Fruit fly (Drosophila melanogaster) whole organism, embryonic: ENCODE results near the gene CG13047.

Experiments used
- Awh ChIP-seq: fragments of 200-800 bp; sonication (Bioruptor generic); IDR thresholded peaks from 2 replicates; pipeline ENCODE4, ENCODE4 v1.3.6; 2022; ENCODE audit warnings: missing biosample characterization, missing genetic modification characterization
- B-H1 ChIP-seq: fragments of 200-800 bp; sonication (Bioruptor generic); IDR thresholded peaks from 3 replicates; pipeline ENCODE4 v1.3.6; 2022; ENCODE audit warnings: missing biosample characterization, missing genetic modification characterization
- B-H2 ChIP-seq: fragments of 200-800 bp; sonication (Bioruptor generic); optimal IDR thresholded peaks from 2 replicates; lab custom pipeline; 2018; ENCODE audit warnings: missing biosample characterization, mild to moderate bottlenecking, missing genetic modification characterization
- Bgb ChIP-seq: fragments of 200-800 bp; sonication (Bioruptor generic); IDR thresholded peaks from 2 replicates; pipeline ENCODE4 v1.3.6; 2022; ENCODE audit warnings: missing biosample characterization, missing genetic modification characterization; ENCODE audit not compliant: partially characterized antibody
- CG10565 ChIP-seq: fragments of 200-800 bp; sonication (Bioruptor generic); optimal IDR thresholded peaks from 3 replicates; lab custom pipeline; 2016; ENCODE audit warnings: missing biosample characterization, mild to moderate bottlenecking, missing genetic modification characterization
- CG10959 ChIP-seq: fragments of 200-800 bp; sonication (Bioruptor generic); IDR thresholded peaks from 2 replicates; pipeline ENCODE4 v1.3.6; 2022; ENCODE audit warnings: missing biosample characterization, missing genetic modification characterization
- CG11247 ChIP-seq: fragments of 200-800 bp; sonication (Bioruptor generic); IDR thresholded peaks from 2 replicates; pipeline ENCODE4 v1.3.6; 2022; ENCODE audit warnings: missing biosample characterization, missing genetic modification characterization
- CG15514 ChIP-seq: fragments of 200-800 bp; sonication (Bioruptor generic); optimal IDR thresholded peaks from 3 replicates; lab custom pipeline; 2017; ENCODE audit warnings: missing biosample characterization, missing genetic modification characterization, mild to moderate bottlenecking, moderate library complexity, missing genetic modification reagents
- CG1602 ChIP-seq: fragments of 200-800 bp; sonication (Bioruptor generic); optimal IDR thresholded peaks from 3 replicates; lab custom pipeline; 2016; ENCODE audit warnings: missing biosample characterization, missing genetic modification characterization
- CG18476 ChIP-seq: fragments of 200-800 bp; sonication (Bioruptor generic); optimal IDR thresholded peaks from 2 replicates; lab custom pipeline; 2016; ENCODE audit warnings: missing biosample characterization, mild to moderate bottlenecking, missing genetic modification characterization
- CG2889 ChIP-seq: fragments of 200-800 bp; sonication (Bioruptor generic); IDR thresholded peaks from 3 replicates; pipeline ENCODE4 v1.3.6; 2022; ENCODE audit warnings: missing biosample characterization, missing genetic modification characterization
- CG32772 ChIP-seq: fragments of 200-800 bp; sonication (Bioruptor generic); IDR thresholded peaks from 2 replicates; pipeline ENCODE4 v1.3.6; 2022; ENCODE audit warnings: missing biosample characterization, missing genetic modification characterization
- CG3281 ChIP-seq: fragments of 200-800 bp; sonication (Bioruptor generic); optimal IDR thresholded peaks from 3 replicates; lab custom pipeline; 2017; ENCODE audit warnings: missing biosample characterization, mild to moderate bottlenecking, missing genetic modification characterization
- CG33213 ChIP-seq: fragments of 200-800 bp; sonication (Bioruptor generic); optimal IDR thresholded peaks from 3 replicates; lab custom pipeline; 2016; ENCODE audit warnings: missing biosample characterization, missing genetic modification characterization
- CG33557 ChIP-seq: fragments of 200-800 bp; sonication (Bioruptor generic); optimal IDR thresholded peaks from 2 replicates; lab custom pipeline; 2019; ENCODE audit warnings: missing biosample characterization, mild to moderate bottlenecking, missing genetic modification characterization, moderate library complexity
- CG34376 ChIP-seq: fragments of 200-800 bp; sonication (Bioruptor generic); optimal IDR thresholded peaks from 2 replicates; lab custom pipeline; 2018; ENCODE audit warnings: missing biosample characterization, mild to moderate bottlenecking, missing genetic modification characterization
- CG4360 ChIP-seq: fragments of 200-800 bp; sonication (Bioruptor generic); IDR thresholded peaks from 2 replicates; pipeline ENCODE4 v1.3.6; 2022; ENCODE audit warnings: missing biosample characterization, missing genetic modification characterization
- CG9876 ChIP-seq: fragments of 200-800 bp; sonication (Bioruptor generic); optimal IDR thresholded peaks from 2 replicates; lab custom pipeline; 2016; ENCODE audit warnings: missing biosample characterization, missing genetic modification characterization
- CTCF ChIP-seq: fragments of 200-800 bp; sonication (Bioruptor generic); optimal IDR thresholded peaks from 2 replicates; lab custom pipeline; 2017; ENCODE audit warnings: missing biosample characterization, mild to moderate bottlenecking, missing genetic modification characterization, moderate library complexity
- CrebB ChIP-seq: fragments of 200-800 bp; sonication (Bioruptor generic); optimal IDR thresholded peaks from 3 replicates; lab custom pipeline; 2018; ENCODE audit warnings: missing biosample characterization, mild to moderate bottlenecking, missing genetic modification characterization
- D19A ChIP-seq: fragments of 200-800 bp; optimal IDR thresholded peaks from 3 replicates; lab custom pipeline; 2019; ENCODE audit warnings: missing biosample characterization, mild to moderate bottlenecking, missing genetic modification characterization, moderate library complexity
- Dip3 ChIP-seq: fragments of 200-800 bp; sonication (Bioruptor generic); optimal IDR thresholded peaks from 3 replicates; lab custom pipeline; 2016; ENCODE audit warnings: missing biosample characterization, missing genetic modification characterization
- E2f1 ChIP-seq: fragments of 200-800 bp; sonication (Bioruptor generic); IDR thresholded peaks from 2 replicates; pipeline ENCODE4 v1.3.6; 2022; ENCODE audit warnings: missing biosample characterization, missing genetic modification characterization
- Ets97D ChIP-seq: fragments of 200-800 bp; sonication (Bioruptor generic); optimal IDR thresholded peaks from 3 replicates; lab custom pipeline; 2016; ENCODE audit warnings: missing biosample characterization, missing genetic modification characterization
- HmgZ ChIP-seq: fragments of 200-800 bp; sonication (Bioruptor generic); optimal IDR thresholded peaks from 2 replicates; lab custom pipeline; 2018; ENCODE audit warnings: missing biosample characterization, mild to moderate bottlenecking, missing genetic modification characterization
- NC2β ChIP-seq: fragments of 200-800 bp; sonication (Bioruptor generic); optimal IDR thresholded peaks from 2 replicates; lab custom pipeline; 2016; ENCODE audit warnings: missing biosample characterization, missing genetic modification characterization
- NK7.1 ChIP-seq: fragments of 200-800 bp; sonication (Bioruptor generic); optimal IDR thresholded peaks from 3 replicates; lab custom pipeline; 2016; ENCODE audit warnings: missing biosample characterization, missing genetic modification characterization
- Six4 ChIP-seq: fragments of 200-800 bp; sonication (Bioruptor generic); optimal IDR thresholded peaks from 2 replicates; lab custom pipeline; 2016; ENCODE audit warnings: missing biosample characterization, missing genetic modification characterization
- Sry-β ChIP-seq: fragments of 200-800 bp; sonication (Bioruptor generic); optimal IDR thresholded peaks from 2 replicates; lab custom pipeline; 2018; ENCODE audit warnings: missing biosample characterization, mild to moderate bottlenecking, missing genetic modification characterization, moderate library complexity
- Sry-δ ChIP-seq: fragments of 200-800 bp; sonication (Bioruptor generic); optimal IDR thresholded peaks from 2 replicates; lab custom pipeline; 2016; ENCODE audit warnings: missing biosample characterization, missing genetic modification characterization
- Stat92E ChIP-seq, 3 experiments: fragments of >200 bp in 2 of 3; fragments of 200-800 bp in 1 of 3; sonication (Bioruptor generic) in 1 of 3; optimal IDR thresholded peaks; 2 replicates each; lab custom pipeline; 2017 to 2019; ENCODE audit warnings: missing biosample characterization in 3 of 3, missing genetic modification characterization in 3 of 3, mild to moderate bottlenecking in 1 of 3, moderate library complexity in 1 of 3
- Tbp ChIP-seq: fragments of >200 bp; optimal IDR thresholded peaks from 2 replicates; lab custom pipeline; 2018; ENCODE audit warnings: missing biosample characterization, missing genetic modification characterization
- btn ChIP-seq: fragments of 200-800 bp; sonication (Bioruptor generic); optimal IDR thresholded peaks from 2 replicates; lab custom pipeline; 2016; ENCODE audit warnings: missing biosample characterization, missing genetic modification characterization
- chif ChIP-seq, 2 experiments: fragments of 200-800 bp; sonication (Bioruptor generic); optimal IDR thresholded peaks; 3 replicates each; lab custom pipeline; 2016; ENCODE audit warnings: missing biosample characterization in 2 of 2, missing genetic modification characterization in 2 of 2
- crc ChIP-seq: fragments of 200-800 bp; sonication (Bioruptor generic); optimal IDR thresholded peaks from 2 replicates; lab custom pipeline; 2016; ENCODE audit warnings: missing biosample characterization, missing genetic modification characterization
- crol ChIP-seq: fragments of 200-800 bp; sonication (Bioruptor generic); IDR thresholded peaks from 2 replicates; pipeline ENCODE4 v1.3.6; 2022; ENCODE audit warnings: missing biosample characterization, missing genetic modification characterization
- dan ChIP-seq: fragments of 200-800 bp; sonication (Bioruptor generic); IDR thresholded peaks from 2 replicates; pipeline ENCODE4 v1.3.6; 2022; ENCODE audit warnings: missing biosample characterization, missing genetic modification characterization
- emc ChIP-seq: fragments of 200-800 bp; sonication (Bioruptor generic); optimal IDR thresholded peaks from 2 replicates; lab custom pipeline; 2016; ENCODE audit warnings: missing biosample characterization, missing genetic modification characterization
- exex ChIP-seq: fragments of 200-800 bp; sonication (Bioruptor generic); optimal IDR thresholded peaks from 4 replicates; lab custom pipeline; 2018; ENCODE audit warnings: missing biosample characterization, mild to moderate bottlenecking, missing genetic modification characterization, moderate library complexity
- fru ChIP-seq: fragments of >200 bp; optimal IDR thresholded peaks from 2 replicates; lab custom pipeline; 2017
- mam ChIP-seq: fragments of 200-800 bp; sonication (Bioruptor generic); optimal IDR thresholded peaks from 3 replicates; lab custom pipeline; 2016; ENCODE audit warnings: missing biosample characterization, missing genetic modification characterization
- odd ChIP-seq: fragments of 200-800 bp; sonication (Bioruptor generic); optimal IDR thresholded peaks from 2 replicates; lab custom pipeline; 2017; ENCODE audit warnings: missing biosample characterization, mild to moderate bottlenecking, missing genetic modification characterization
- pan ChIP-seq, 4 experiments: fragments of >200 bp in 3 of 4; fragments of 200-800 bp in 1 of 4; sonication (Bioruptor generic) in 1 of 4; optimal IDR thresholded peaks in 3 of 4; IDR thresholded peaks in 1 of 4; 2 replicates each; pipeline versions ENCODE4 v1.3.6 to Lab custom; 2017 to 2022; ENCODE audit warnings: missing biosample characterization in 2 of 4, missing genetic modification characterization in 2 of 4, mixed read lengths in 1 of 4
- run ChIP-seq: fragments of 200-800 bp; sonication (Bioruptor generic); optimal IDR thresholded peaks from 3 replicates; lab custom pipeline; 2018; ENCODE audit warnings: missing biosample characterization, mild to moderate bottlenecking, missing genetic modification characterization
- sens-2 ChIP-seq: fragments of 200-800 bp; sonication (Bioruptor generic); IDR thresholded peaks from 2 replicates; pipeline ENCODE4 v1.3.6; 2022; ENCODE audit warnings: missing biosample characterization, missing genetic modification characterization
- sisA ChIP-seq: fragments of 200-800 bp; sonication (Bioruptor generic); IDR thresholded peaks from 2 replicates; pipeline ENCODE4 v1.3.6; 2022; ENCODE audit warnings: missing biosample characterization, missing genetic modification characterization
- sug ChIP-seq: fragments of 200-800 bp; optimal IDR thresholded peaks from 2 replicates; lab custom pipeline; 2019; ENCODE audit warnings: missing biosample characterization, mild to moderate bottlenecking, missing genetic modification characterization, moderate library complexity
- tna ChIP-seq: fragments of 200-800 bp; sonication (Bioruptor generic); IDR thresholded peaks from 2 replicates; pipeline ENCODE4 v1.3.6; 2022; ENCODE audit warnings: missing biosample characterization, missing genetic modification characterization; ENCODE audit not compliant: partially characterized antibody
- trh ChIP-seq: fragments of 200-800 bp; sonication (Bioruptor generic); optimal IDR thresholded peaks from 2 replicates; lab custom pipeline; 2016; ENCODE audit warnings: missing biosample characterization, missing genetic modification characterization
- vfl ChIP-seq: fragments of 200-800 bp; sonication (Bioruptor generic); optimal IDR thresholded peaks from 2 replicates; lab custom pipeline; 2016; ENCODE audit warnings: missing biosample characterization, missing genetic modification characterization
- wor ChIP-seq: fragments of 200-800 bp; sonication (Bioruptor generic); IDR thresholded peaks from 2 replicates; pipeline ENCODE4 v1.3.6; 2022; ENCODE audit warnings: missing biosample characterization, missing genetic modification characterization

The CG13047 gene

DNA sequence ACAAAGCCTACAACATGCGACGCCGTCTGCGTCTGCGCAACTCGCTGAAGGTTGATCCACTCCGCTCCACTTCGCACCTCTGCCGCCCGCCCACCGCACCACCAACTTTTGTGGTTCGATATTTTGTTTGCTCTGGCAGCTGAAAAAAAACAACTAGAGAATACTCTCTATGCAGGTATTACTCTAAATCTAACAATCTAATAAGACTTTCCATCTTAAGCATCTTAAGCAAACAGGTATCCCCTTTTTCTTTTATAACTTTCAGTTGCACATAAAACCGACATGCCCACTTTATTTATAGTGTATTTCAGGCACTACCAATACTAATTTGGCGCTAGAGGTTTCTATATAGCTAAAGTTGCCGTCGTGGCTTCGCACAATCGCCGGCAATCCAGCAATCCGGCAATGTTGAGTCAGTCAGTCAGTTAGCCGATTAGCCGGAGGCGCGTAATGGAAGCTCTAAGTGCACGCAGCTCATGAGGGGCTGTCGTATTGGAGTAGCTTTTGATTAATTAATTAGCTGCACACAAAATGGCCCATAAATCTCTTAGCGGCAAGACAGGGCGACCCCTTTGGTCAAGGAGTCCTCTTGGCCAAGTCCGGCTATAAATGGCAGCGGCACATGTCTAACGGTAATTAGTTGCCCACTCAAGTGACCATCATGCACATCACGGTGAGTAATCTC lies 43.2 kb upstream of the CG13047 start, which contains the start of gene CG13058 (continued):
- no peak for TF ChIP-seq Sry-β (GFP tag; lab: Kevin White, UChicago)
- TF ChIP-seq E2f1 (GFP tag; lab: Robert Waterston, UW), result no peak
- no peak for TF ChIP-seq emc
- peak; percentile 92 for TF ChIP-seq D19A
- no peak for TF ChIP-seq mam
- TF ChIP-seq Awh (GFP tag; lab: Robert Waterston, UW), result no peak
- peak; percentile 31 for TF ChIP-seq CrebB (tag; lab: Kevin White, UChicago)
- peak; percentile 3 for TF ChIP-seq CG34376 (GFP tag; lab: Kevin White, UChicago)
- TF ChIP-seq CG1602 (GFP tag; lab: Kevin White, UChicago), result peak; percentile 41
- TF ChIP-seq Dip3 (GFP tag; lab: Kevin White, UChicago), result peak; percentile 65
- no peak for TF ChIP-seq CG32772 (GFP tag; lab: Robert Waterston, UW)
- peak; percentile 52 for TF ChIP-seq sens-2 (GFP tag; lab: Robert Waterston, UW)
- TF ChIP-seq CG18476 (GFP tag; lab: Kevin White, UChicago), result peak; percentile 14
- no peak for TF ChIP-seq Six4 (GFP tag; lab: Kevin White, UChicago)
- no peak for TF ChIP-seq CG4360 (GFP tag; lab: Robert Waterston, UW)
- no peak for TF ChIP-seq Stat92E (GFP tag; optimal IDR thresholded peaks at IDR 0.05; lab: Kevin White, UChicago)
- no peak for TF ChIP-seq Bgb (GFP tag; lab: Robert Waterston, UW)
- no peak for TF ChIP-seq CG11247 (GFP tag; lab: Robert Waterston, UW)
- TF ChIP-seq crol (GFP tag; lab: Robert Waterston, UW), result peak; percentile 69
- no peak for TF ChIP-seq NK7.1 (GFP tag; lab: Kevin White, UChicago)
- no peak for TF ChIP-seq CG9876 (GFP tag; lab: Kevin White, UChicago)
- no peak for TF ChIP-seq pan (optimal IDR thresholded peaks at IDR 0.05; lab: Kevin White, UChicago)
- TF ChIP-seq pan (GFP tag; optimal IDR thresholded peaks at IDR 0.05 in 1 of 2, IDR thresholded peaks at IDR 0.05 in 1 of 2), result no peak
- no peak for TF ChIP-seq Ets97D (GFP tag; lab: Kevin White, UChicago)
- TF ChIP-seq Tbp (GFP tag; lab: Kevin White, UChicago), result no peak
- 0 out of 3 replicates have a peak, but pooled peaks have one; percentile 34 for TF ChIP-seq CG2889
- no peak for TF ChIP-seq dan
- TF ChIP-seq Sry-δ (GFP tag; lab: Kevin White, UChicago), result peak; percentile 32
- TF ChIP-seq B-H1, result no peak
- no peak for TF ChIP-seq exex (tag; lab: Kevin White, UChicago)
- TF ChIP-seq sisA, result peak; percentile 67
- peak; percentile 32 for TF ChIP-seq run (tag; lab: Kevin White, UChicago)
- peak; percentile 43 for TF ChIP-seq CG3281 (GFP tag; lab: Kevin White, UChicago)
- TF ChIP-seq odd, result peak; percentile 64
- TF ChIP-seq trh (GFP tag; lab: Kevin White, UChicago), result no peak
- no peak for TF ChIP-seq CG10565 (GFP tag; lab: Kevin White, UChicago)
- TF ChIP-seq CG10959 (GFP tag; lab: Robert Waterston, UW), result no peak
- TF ChIP-seq wor, result peak; percentile 41; the same call in 1 of the 2 replicates
- TF ChIP-seq fru (lab: Kevin White, UChicago), result no peak
- no peak for TF ChIP-seq tna
- TF ChIP-seq HmgZ (tag; lab: Kevin White, UChicago), result peak; percentile 65
- peak; percentile 36 to 44 for TF ChIP-seq chif (GFP tag; optimal IDR thresholded peaks at IDR 0.05; lab: Kevin White, UChicago)
- no peak for TF ChIP-seq B-H2 (GFP tag; lab: Kevin White, UChicago)
- TF ChIP-seq crc (GFP tag; lab: Kevin White, UChicago), result no peak
- no peak for TF ChIP-seq sug
- TF ChIP-seq NC2β (GFP tag; lab: Kevin White, UChicago), result no peak
- TF ChIP-seq CTCF, result no peak
- TF ChIP-seq btn (GFP tag; lab: Kevin White, UChicago), result no peak
- TF ChIP-seq CG15514 (GFP tag; lab: Kevin White, UChicago), result peak; percentile 51
- TF ChIP-seq CG33213 (GFP tag; lab: Kevin White, UChicago), result no peak
- peak; percentile 14 for TF ChIP-seq vfl
- no peak for TF ChIP-seq CG33557 (GFP tag; lab: Kevin White, UChicago)
